Worm (Caenorhabditis elegans) whole organism, L1 larva: ENCODE data around the gene ell-1.

ENCODE experiments used
- aha-1 ChIP-seq: fragments of 150-350 bp; optimal IDR thresholded peaks from 2 replicates; lab custom pipeline; 2014; ENCODE audit warnings: missing biosample characterization, missing genetic modification characterization
- alr-1 ChIP-seq: fragments of 200-800 bp; sonication (Bioruptor generic); optimal IDR thresholded peaks from 2 replicates; lab custom pipeline; 2018; ENCODE audit warnings: borderline replicate concordance, mild to moderate bottlenecking, missing genetic modification characterization, missing compliant biosample characterization
- blmp-1 ChIP-seq: fragments of 150-350 bp; optimal IDR thresholded peaks from 2 replicates; lab custom pipeline; 2014; ENCODE audit warnings: missing biosample characterization, missing genetic modification characterization
- ceh-63 ChIP-seq: fragments of 200-800 bp; sonication (Bioruptor generic); optimal IDR thresholded peaks from 2 replicates; lab custom pipeline; 2018; ENCODE audit warnings: mild to moderate bottlenecking, missing genetic modification characterization, missing compliant biosample characterization
- ceh-8 ChIP-seq: fragments of 200-800 bp; sonication (Bioruptor generic); optimal IDR thresholded peaks from 2 replicates; lab custom pipeline; 2018; ENCODE audit warnings: mild to moderate bottlenecking, missing genetic modification characterization, moderate library complexity, missing compliant biosample characterization
- ceh-90 ChIP-seq: sonication (generic microtip); optimal IDR thresholded peaks from 2 replicates; lab custom pipeline; 2016; ENCODE audit warnings: missing genetic modification characterization, missing compliant biosample characterization
- ces-1 ChIP-seq: fragments of 150-350 bp; optimal IDR thresholded peaks from 2 replicates; lab custom pipeline; 2014; ENCODE audit warnings: missing biosample characterization, missing genetic modification reagents, missing genetic modification characterization
- dpl-1 ChIP-seq, 3 experiments: fragments of 150-350 bp in 2 of 3; sonication (generic microtip) in 1 of 3; optimal IDR thresholded peaks; 2 replicates each; lab custom pipeline; 2014 to 2017; ENCODE audit warnings: missing biosample characterization in 3 of 3, missing genetic modification characterization in 3 of 3, missing genetic modification reagents in 3 of 3
- elt-3 ChIP-seq, 6 experiments: fragments of 150-350 bp in 1 of 6; sonication (generic microtip); optimal IDR thresholded peaks; 2 replicates each; lab custom pipeline; 2017 to 2018; ENCODE audit warnings: missing biosample characterization in 6 of 6, missing genetic modification characterization in 6 of 6, inconsistent platforms in 1 of 6
- fkh-4 ChIP-seq: sonication (generic microtip); optimal IDR thresholded peaks from 2 replicates; lab custom pipeline; 2016; ENCODE audit warnings: missing compliant biosample characterization, missing genetic modification characterization, borderline replicate concordance
- grh-1 ChIP-seq: fragments of 200-800 bp; sonication (Bioruptor generic); IDR thresholded peaks from 2 replicates; pipeline ENCODE4 v1.3.6; 2022; ENCODE audit warnings: missing genetic modification reagents, missing genetic modification characterization, missing compliant biosample characterization
- irx-1 ChIP-seq: sonication (generic microtip); optimal IDR thresholded peaks from 2 replicates; lab custom pipeline; 2016; ENCODE audit warnings: missing genetic modification characterization, missing compliant biosample characterization
- lin-13 ChIP-seq: fragments of 150-350 bp; optimal IDR thresholded peaks from 2 replicates; lab custom pipeline; 2014; ENCODE audit warnings: missing biosample characterization, missing genetic modification reagents, missing genetic modification characterization
- lin-14 ChIP-seq: fragments of 200-800 bp; sonication (Bioruptor generic); optimal IDR thresholded peaks from 2 replicates; lab custom pipeline; 2018; ENCODE audit warnings: mild to moderate bottlenecking, missing genetic modification characterization, moderate library complexity, missing compliant biosample characterization
- lin-35 ChIP-seq, 2 experiments: fragments of 150-350 bp; optimal IDR thresholded peaks; 2 replicates each; lab custom pipeline; 2014; ENCODE audit warnings: missing biosample characterization in 2 of 2, missing genetic modification characterization in 2 of 2, missing genetic modification reagents in 2 of 2
- nhr-20 ChIP-seq: sonication (generic microtip); optimal IDR thresholded peaks from 2 replicates; lab custom pipeline; 2016; ENCODE audit warnings: mild to moderate bottlenecking, missing genetic modification characterization, missing compliant biosample characterization
- nhr-28 ChIP-seq: fragments of 150-350 bp; optimal IDR thresholded peaks from 2 replicates; lab custom pipeline; 2014; ENCODE audit warnings: missing biosample characterization, missing genetic modification characterization
- nhr-47 ChIP-seq: sonication (generic microtip); optimal IDR thresholded peaks from 2 replicates; lab custom pipeline; 2016; ENCODE audit warnings: mild to moderate bottlenecking, missing genetic modification characterization, moderate library complexity, missing compliant biosample characterization
- nhr-71 ChIP-seq: sonication (generic microtip); optimal IDR thresholded peaks from 2 replicates; lab custom pipeline; 2016; ENCODE audit warnings: mild to moderate bottlenecking, missing genetic modification characterization, moderate library complexity, missing compliant biosample characterization
- nhr-76 ChIP-seq: sonication (generic microtip); optimal IDR thresholded peaks from 2 replicates; lab custom pipeline; 2017; ENCODE audit warnings: missing biosample characterization, missing genetic modification characterization
- nhr-85 ChIP-seq: sonication (generic microtip); peaks from one replicate; lab custom pipeline; 2016; ENCODE audit warnings: missing genetic modification characterization, inconsistent platforms, missing compliant biosample characterization
- nhr-90 ChIP-seq: sonication (generic microtip); optimal IDR thresholded peaks from 2 replicates; lab custom pipeline; 2016; ENCODE audit warnings: mild to moderate bottlenecking, missing genetic modification characterization, missing compliant biosample characterization; ENCODE audit not compliant: poor library complexity
- pax-3 ChIP-seq: fragments of 200-800 bp; sonication (Bioruptor generic); optimal IDR thresholded peaks from 2 replicates; lab custom pipeline; 2018; ENCODE audit warnings: mild to moderate bottlenecking, missing genetic modification characterization, moderate library complexity, missing compliant biosample characterization
- rnt-1 ChIP-seq: sonication (generic microtip); optimal IDR thresholded peaks from 2 replicates; lab custom pipeline; 2016; ENCODE audit warnings: mild to moderate bottlenecking, missing genetic modification characterization, moderate library complexity, missing compliant biosample characterization
- skn-1 ChIP-seq: fragments of 150-350 bp; optimal IDR thresholded peaks from 2 replicates; lab custom pipeline; 2014; ENCODE audit warnings: missing biosample characterization, missing genetic modification characterization
- snpc-4 ChIP-seq: fragments of 150-350 bp; optimal IDR thresholded peaks from 2 replicates; lab custom pipeline; 2014; ENCODE audit warnings: missing biosample characterization, missing genetic modification characterization
- snu-23 ChIP-seq: sonication (generic microtip); optimal IDR thresholded peaks from 2 replicates; lab custom pipeline; 2016; ENCODE audit warnings: missing genetic modification characterization, missing compliant biosample characterization
- unc-130 ChIP-seq: fragments of 150-350 bp; optimal IDR thresholded peaks from 2 replicates; lab custom pipeline; 2017; ENCODE audit warnings: missing biosample characterization, missing genetic modification characterization, inconsistent platforms
- zip-4 ChIP-seq: fragments of 200-800 bp; sonication (Bioruptor generic); optimal IDR thresholded peaks from 2 replicates; lab custom pipeline; 2018; ENCODE audit warnings: mild to moderate bottlenecking, missing genetic modification characterization, moderate library complexity, missing compliant biosample characterization
- ztf-4 ChIP-seq: fragments of 150-350 bp; optimal IDR thresholded peaks from 2 replicates; lab custom pipeline; 2014; ENCODE audit warnings: missing biosample characterization, missing genetic modification characterization

The ell-1 gene

DNA sequence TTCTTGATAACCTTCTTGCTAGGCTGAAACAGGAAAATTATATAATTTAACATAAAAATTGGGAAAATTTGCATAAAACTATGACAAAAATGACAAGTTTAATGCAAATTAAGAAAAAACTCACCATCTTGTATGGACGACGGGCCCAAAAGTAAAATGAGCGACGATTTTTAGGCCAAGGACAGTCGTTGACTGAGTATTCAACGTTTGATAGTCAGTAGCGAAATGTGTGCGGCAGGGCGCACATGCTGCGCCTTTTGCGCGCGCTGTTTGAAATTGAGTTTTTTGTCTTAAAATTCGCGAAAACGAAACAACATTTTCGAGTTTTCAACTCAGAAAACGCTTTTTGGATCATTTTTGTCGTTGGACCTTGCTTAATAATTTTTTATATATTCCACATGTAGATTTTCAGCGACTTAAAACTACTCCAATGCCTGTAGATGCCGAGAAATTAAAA, 3.7 kb upstream of the ell-1 start, which contains the start of the genes rpl-7A and set-21 (continued):
- TF ChIP-seq nhr-90 (tag; lab: Kevin White, UChicago) (peak; percentile 96), skn-1 (tag; lab: Kevin White, UChicago) (peak; percentile 61)

DNA sequence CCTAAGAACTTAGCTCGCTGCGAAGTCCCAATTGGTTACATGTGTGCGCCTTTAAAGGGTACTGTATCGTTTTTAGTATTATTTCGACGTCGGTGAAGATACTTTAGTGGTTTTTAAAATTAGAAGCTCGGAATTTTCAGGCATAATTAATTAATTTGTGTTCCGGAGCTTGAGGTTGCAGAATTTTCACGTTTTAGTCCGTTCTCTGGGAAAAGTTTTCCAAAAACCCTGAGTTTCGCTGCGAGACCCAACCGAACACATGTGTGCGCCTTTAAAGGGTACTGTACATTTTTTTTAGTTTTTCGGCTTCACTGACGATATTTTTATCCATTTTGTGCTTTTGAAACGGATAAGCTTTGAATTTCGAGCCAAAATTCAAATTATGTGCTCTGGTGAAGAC, 722 bp upstream of the ell-1 start:
- no peak for TF ChIP-seq zip-4 (GFP tag; lab: Kevin White, UChicago)

DNA sequence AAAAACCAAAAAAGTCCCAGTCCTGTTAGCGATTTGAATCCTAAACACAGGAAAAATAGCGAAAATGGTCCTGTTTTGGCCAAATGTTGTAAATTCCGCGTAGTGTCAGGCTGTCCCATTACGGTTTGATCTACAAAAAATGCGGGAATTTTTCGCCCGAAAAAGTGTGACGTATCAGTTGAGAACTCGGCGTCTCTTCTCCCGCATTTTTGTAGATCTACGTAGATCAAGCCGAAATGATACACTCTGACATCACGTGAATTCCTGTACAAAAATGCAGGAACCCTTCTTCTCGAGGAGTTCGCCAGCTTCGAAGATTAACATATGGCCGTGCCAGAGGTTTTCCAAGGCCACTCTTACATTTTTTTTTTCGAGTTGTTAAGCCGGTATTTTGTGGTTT, 1.3 kb downstream of the ell-1 start:
- TF ChIP-seq ceh-90 (tag; lab: Kevin White, UChicago) (no peak), rnt-1 (no peak), unc-130 (tag; lab: Kevin White, UChicago) (no peak), ceh-8 (GFP tag; lab: Kevin White, UChicago) (no peak), ceh-63 (GFP tag; lab: Kevin White, UChicago) (no peak), lin-13 (GFP tag; lab: Kevin White, UChicago) (no peak), nhr-47 (tag; lab: Kevin White, UChicago) (no peak), elt-3 (tag; optimal IDR thresholded peaks at IDR 0.05; lab: Kevin White, UChicago) (no peak), nhr-76 (tag; lab: Kevin White, UChicago) (no peak), nhr-90 (tag; lab: Kevin White, UChicago) (no peak), fkh-4 (tag; lab: Kevin White, UChicago) (no peak), ces-1 (GFP tag; lab: Kevin White, UChicago) (no peak), nhr-28 (tag; lab: Kevin White, UChicago) (no peak), grh-1 (GFP tag; lab: Robert Waterston, UW) (no peak)

DNA sequence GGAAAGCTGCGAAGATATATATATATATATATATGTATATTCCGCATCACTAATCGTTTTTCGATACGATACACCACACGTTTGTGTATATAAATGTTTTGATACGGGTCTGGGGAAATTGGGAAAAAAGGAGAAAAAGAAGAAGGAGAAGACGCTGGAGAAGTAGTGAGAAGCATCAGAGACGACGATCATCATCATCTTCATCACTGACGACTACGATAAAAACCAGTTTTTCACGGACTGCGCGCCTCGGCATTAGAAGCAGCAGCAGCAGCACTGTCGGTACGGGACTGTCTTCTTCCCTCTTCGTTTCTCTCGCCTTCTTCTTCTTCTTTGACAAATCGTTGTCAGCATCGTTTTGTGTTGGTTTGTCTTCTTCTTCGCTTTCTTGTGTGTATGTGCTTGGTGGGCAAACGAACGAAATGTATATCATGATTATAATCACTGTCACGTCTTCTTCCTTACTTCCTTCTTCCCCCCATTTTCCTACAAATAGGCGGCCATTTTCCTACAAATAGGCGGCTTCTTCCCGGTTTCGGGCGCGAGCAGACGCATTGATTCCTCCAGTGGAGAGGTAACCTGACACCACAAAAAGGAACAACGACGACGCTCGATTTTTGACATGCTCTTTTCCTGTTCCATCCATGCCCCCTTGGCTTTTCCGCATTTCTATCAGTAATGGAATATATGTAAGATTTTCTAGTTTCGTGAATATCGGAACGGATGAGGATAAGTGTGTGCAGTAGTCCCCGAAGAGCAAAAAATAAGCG, 2.0 kb downstream of the ell-1 start:
- TF ChIP-seq pax-3 (tag; lab: Kevin White, UChicago) (no peak), grh-1 (GFP tag; lab: Robert Waterston, UW) (peak; percentile 74), lin-14 (GFP tag; lab: Kevin White, UChicago) (peak; percentile 46), lin-35 (GFP tag; optimal IDR thresholded peaks at IDR 0.05; lab: Kevin White, UChicago) (peak in 1 of 2 experiments; percentile 20), snu-23 (peak; percentile 42), nhr-85 (tag; lab: Kevin White, UChicago) (peak; percentile 81), alr-1 (no peak), nhr-20 (tag; lab: Kevin White, UChicago) (peak; percentile 20), snpc-4 (tag; lab: Kevin White, UChicago) (no peak), blmp-1 (peak; percentile 46), ces-1 (GFP tag; lab: Kevin White, UChicago) (no peak), ztf-4 (peak; percentile 42), elt-3 (tag; optimal IDR thresholded peaks at IDR 0.05; lab: Kevin White, UChicago) (peak in 1 of 6 experiments; percentile 60), nhr-71 (tag; lab: Kevin White, UChicago) (peak; percentile 26)

DNA sequence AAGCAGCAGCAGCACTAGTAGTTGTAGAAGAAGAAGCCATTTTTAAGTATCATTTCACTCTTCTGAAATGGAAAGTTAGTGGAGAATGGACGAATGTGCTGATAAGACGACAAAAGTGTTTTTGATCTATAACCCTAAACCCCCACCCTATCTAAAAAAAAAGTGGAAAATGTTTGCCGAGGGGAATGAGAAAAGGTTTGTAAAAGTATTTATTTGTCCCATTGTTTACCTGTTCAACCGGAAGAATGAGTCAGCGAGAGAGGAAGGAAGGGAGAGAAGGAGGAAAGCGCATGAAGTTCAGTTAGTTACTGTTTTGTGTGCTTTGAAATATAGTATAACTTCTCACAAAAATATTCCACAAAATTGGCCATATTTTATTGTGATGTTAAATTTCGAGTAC, 2.9 kb downstream of the ell-1 start:
- TF ChIP-seq lin-14 (GFP tag; lab: Kevin White, UChicago) (peak; percentile 15), dpl-1 (GFP tag; optimal IDR thresholded peaks at IDR 0.05; lab: Kevin White, UChicago) (no peak), irx-1 (tag; lab: Kevin White, UChicago) (no peak), blmp-1 (peak; percentile 56), aha-1 (no peak)
- TF ChIP-seq, all 84 proteins: peak for 2
